Worm (Caenorhabditis elegans): ENCODE measurements around the gene F07C3.9.
A peak's percentile ranks its signal among the peaks of the same experiment; 100 is the strongest.

The F07C3.9 gene

ce11 chrV:9254012-9254696 lies at the start of gene F07C3.9:
F07C3.9 (minus strand) TSS chrV:9254646.
- TF ChIP-seq sma-9 (GFP tag; optimal IDR thresholded peaks at IDR 0.05) (peak; percentile 16), sma-9 (tag; optimal IDR thresholded peaks at IDR 0.05) (no peak), nhr-77 (tag; optimal IDR thresholded peaks at IDR 0.05) (no peak), skn-1 (tag; optimal IDR thresholded peaks at IDR 0.05) (no peak), sem-4 (tag; optimal IDR thresholded peaks at IDR 0.05) (no peak), sma-3 (GFP tag; optimal IDR thresholded peaks at IDR 0.05) (no peak), nhr-21 (tag; optimal IDR thresholded peaks at IDR 0.05) (no peak), crh-2 (tag; optimal IDR thresholded peaks at IDR 0.05) (no peak), zag-1 (tag; optimal IDR thresholded peaks at IDR 0.05) (no peak), fos-1 (tag; optimal IDR thresholded peaks at IDR 0.05) (peak; percentile 51)

- TF ChIP-seq mab-5 (tag; optimal IDR thresholded peaks at IDR 0.05) (no peak), R02D3.7 (tag; optimal IDR thresholded peaks at IDR 0.05) (no peak), ztf-4 (tag; optimal IDR thresholded peaks at IDR 0.05) (no peak), crh-2 (tag; optimal IDR thresholded peaks at IDR 0.05) (no peak), mbf-1 (tag; optimal IDR thresholded peaks at IDR 0.05) (no peak), dmd-4 (tag; optimal IDR thresholded peaks at IDR 0.05) (no peak), nhr-129 (tag; optimal IDR thresholded peaks at IDR 0.05) (no peak), peb-1 (tag; optimal IDR thresholded peaks at IDR 0.05) (no peak)
These were observed 48.6 kb upstream of the F07C3.9 start, which contains the start of gene nhr-39 for ce11 chrV:9303026-9303425. nhr-39 (plus strand) TSS chrV:9303326.

- TF ChIP-seq lin-11 (tag; optimal IDR thresholded peaks at IDR 0.05) (no peak), nhr-237 (tag; optimal IDR thresholded peaks at IDR 0.05) (no peak), ZK546.5 (tag; optimal IDR thresholded peaks at IDR 0.05) (no peak), sma-9 (GFP tag; optimal IDR thresholded peaks at IDR 0.05) (no peak), sma-9 (tag; optimal IDR thresholded peaks at IDR 0.05) (no peak), F13H6.1 (tag; optimal IDR thresholded peaks at IDR 0.05) (no peak), blmp-1 (tag; optimal IDR thresholded peaks at IDR 0.05; ENCODE audit: insufficient read depth) (no peak), lin-13 (GFP tag; optimal IDR thresholded peaks at IDR 0.05) (no peak), nhr-23 (tag; optimal IDR thresholded peaks at IDR 0.05) (no peak), ztf-11 (tag; optimal IDR thresholded peaks at IDR 0.05) (no peak), crh-2 (tag; optimal IDR thresholded peaks at IDR 0.05) (no peak)
These were observed 42.9 kb upstream of the F07C3.9 start, which contains the start of gene F44A2.5 for ce11 chrV:9297332-9297731. F44A2.5 (plus strand) TSS chrV:9297632.

- peak; percentile 17 for TF ChIP-seq F13H6.1 (tag; optimal IDR thresholded peaks at IDR 0.05)
- no peak for TF ChIP-seq nhr-25 (tag; optimal IDR thresholded peaks at IDR 0.05)
These were observed 41.1 kb upstream of the F07C3.9 start for ce11 chrV:9295581-9295980.

- TF ChIP-seq nhr-12 (tag; optimal IDR thresholded peaks at IDR 0.05) (no peak), nhr-23 (tag; optimal IDR thresholded peaks at IDR 0.05) (no peak), lsy-2 (tag; optimal IDR thresholded peaks at IDR 0.05) (no peak), nhr-21 (tag; optimal IDR thresholded peaks at IDR 0.05) (peak; percentile 3), F13H6.1 (tag; optimal IDR thresholded peaks at IDR 0.05) (no peak), unc-62 (GFP tag; optimal IDR thresholded peaks at IDR 0.05) (no peak), zag-1 (tag; optimal IDR thresholded peaks at IDR 0.05) (peak; percentile 17), mdl-1 (tag; optimal IDR thresholded peaks at IDR 0.05) (no peak), sem-4 (tag; optimal IDR thresholded peaks at IDR 0.05) (no peak), lin-11 (tag; optimal IDR thresholded peaks at IDR 0.05) (peak; percentile 28), nhr-237 (tag; optimal IDR thresholded peaks at IDR 0.05) (no peak), unc-39 (tag; optimal IDR thresholded peaks at IDR 0.05) (no peak), egl-27 (tag; optimal IDR thresholded peaks at IDR 0.05) (no peak), elt-3 (tag; optimal IDR thresholded peaks at IDR 0.05) (no peak), alr-1 (tag; optimal IDR thresholded peaks at IDR 0.05) (no peak), unc-55 (GFP tag; optimal IDR thresholded peaks at IDR 0.05) (peak; percentile 29), ama-1 (optimal IDR thresholded peaks at IDR 0.05) (no peak), gmeb-1 (tag; optimal IDR thresholded peaks at IDR 0.05) (no peak), Y55F3AM.14 (GFP tag; optimal IDR thresholded peaks at IDR 0.05) (no peak)
These were observed 38.9 kb upstream of the F07C3.9 start for ce11 chrV:9293359-9293758.
